Worm (Caenorhabditis elegans) whole organism, L4/young adult: ENCODE results near the gene srj-1.

Experiments
- W03F9.2 ChIP-seq: fragments of 150-350 bp; optimal IDR thresholded peaks from 2 replicates; lab custom pipeline; 2014; ENCODE audit warnings: missing biosample characterization, missing genetic modification characterization
- dao-5 ChIP-seq: sonication (generic microtip); optimal IDR thresholded peaks from 2 replicates; lab custom pipeline; 2016; ENCODE audit warnings: missing genotype, missing genetic modification characterization, moderate library complexity, missing compliant biosample characterization
- him-1 ChIP-seq: sonication (generic microtip); optimal IDR thresholded peaks from 2 replicates; lab custom pipeline; 2016; ENCODE audit warnings: missing genotype, missing genetic modification reagents, missing genetic modification characterization, missing compliant biosample characterization

DNA sequence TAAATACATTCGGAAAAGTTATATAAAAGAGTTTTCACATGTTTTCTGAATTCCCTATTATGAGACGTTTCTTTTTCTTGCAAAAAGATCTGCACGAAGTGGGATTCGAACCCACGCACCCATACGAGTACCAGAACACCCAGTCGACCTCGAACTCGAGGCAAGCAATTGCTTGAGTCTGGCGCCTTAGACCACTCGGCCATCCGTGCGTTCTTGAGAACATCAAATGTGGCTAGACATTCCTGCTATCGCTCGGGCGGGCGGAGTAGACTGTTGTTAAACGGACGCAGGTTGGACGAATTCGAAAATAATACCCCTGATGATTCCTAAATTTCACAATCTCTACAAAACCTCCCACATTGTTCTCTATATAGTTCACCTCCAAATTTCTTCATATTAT lies 36.8 kb downstream of the srj-1 start:
- no peak for TF ChIP-seq dao-5 (tag; lab: Kevin White, UChicago)
- no peak for TF ChIP-seq him-1 (tag; lab: Kevin White, UChicago)
- no peak for TF ChIP-seq W03F9.2 (tag; lab: Kevin White, UChicago)
